Fruit fly (Drosophila melanogaster): ENCODE data around the gene msl-1.
A peak's percentile ranks its signal among the peaks of the same experiment; 100 is the strongest.

msl-1 gene

DNA sequence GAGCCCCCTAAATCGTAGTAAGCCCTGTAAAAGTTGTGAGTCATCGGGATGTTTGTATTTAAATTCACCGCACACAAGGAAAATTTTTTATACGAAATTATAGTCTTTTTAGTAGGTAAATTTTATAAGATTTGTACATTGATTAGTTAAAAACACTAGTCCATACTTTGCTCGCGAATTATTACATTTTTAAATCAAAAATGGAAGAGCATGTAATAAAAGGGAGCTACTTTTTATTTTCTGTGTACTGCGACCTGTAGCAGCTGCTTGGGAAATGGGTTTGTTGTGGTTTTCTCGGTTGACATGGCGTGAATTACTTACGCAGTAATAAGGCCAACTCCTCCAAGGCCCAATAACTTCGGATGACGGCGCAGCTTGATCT lies 6.1 kb upstream of the msl-1 start (continued):
- TF ChIP-seq Hsf (GFP tag; optimal IDR thresholded peaks at IDR 0.05) (peak; percentile 31), tgo (GFP tag; IDR thresholded peaks at IDR 0.05) (peak; percentile 53; the same call in 2 of the 3 replicates), schlank (tag; optimal IDR thresholded peaks at IDR 0.05) (no peak), HLH4C (GFP tag; IDR thresholded peaks at IDR 0.05; ENCODE audit: partially characterized antibody) (no peak), Ssrp (tag; optimal IDR thresholded peaks at IDR 0.05) (peak; percentile 22), CG8765 (GFP tag; IDR thresholded peaks at IDR 0.05) (no peak), BEAF-32 (GFP tag; optimal IDR thresholded peaks at IDR 0.05) (no peak), tin (GFP tag; optimal IDR thresholded peaks at IDR 0.05) (no peak), CG13424 (tag; optimal IDR thresholded peaks at IDR 0.05) (peak; percentile 46), CG4820 (GFP tag; optimal IDR thresholded peaks at IDR 0.05) (peak; percentile 20), phol (tag; optimal IDR thresholded peaks at IDR 0.05) (peak; percentile 19), CG7271 (tag; optimal IDR thresholded peaks at IDR 0.05) (no peak), Med (GFP tag) (peak; percentile 88), CG8281 (tag; optimal IDR thresholded peaks at IDR 0.05) (no peak), CG6689 (GFP tag; IDR thresholded peaks at IDR 0.05) (peak; percentile 50), stc (GFP tag; IDR thresholded peaks at IDR 0.05) (no peak), Abd-B (GFP tag; optimal IDR thresholded peaks at IDR 0.05) (no peak), ATbp (GFP tag; optimal IDR thresholded peaks at IDR 0.05) (peak; percentile 43), klu (GFP tag; IDR thresholded peaks at IDR 0.05) (no peak), CG18011 (GFP tag; optimal IDR thresholded peaks at IDR 0.05) (no peak), CG11456 (GFP tag; IDR thresholded peaks at IDR 0.05) (0 out of 3 replicates have a peak, but pooled peaks have one; percentile 34), gsb (GFP tag; IDR thresholded peaks at IDR 0.05) (no peak), danr (GFP tag; IDR thresholded peaks at IDR 0.05) (no peak), dimm (GFP tag; IDR thresholded peaks at IDR 0.05) (no peak), Camta (GFP tag; optimal IDR thresholded peaks at IDR 0.05) (peak; percentile 13), CG15696 (tag; optimal IDR thresholded peaks at IDR 0.05) (no peak), Pdp1 (GFP tag; optimal IDR thresholded peaks at IDR 0.05) (no peak), C15 (GFP tag; IDR thresholded peaks at IDR 0.05) (no peak), peb (GFP tag; IDR thresholded peaks at IDR 0.05) (no peak), CG11504 (tag; optimal IDR thresholded peaks at IDR 0.05) (peak; percentile 61), Adf1 (GFP tag; IDR thresholded peaks at IDR 0.05) (0 out of 2 replicates have a peak, but pooled peaks have one; percentile 4), Xrp1 (GFP tag; IDR thresholded peaks at IDR 0.05) (peak; percentile 55), Lhr (GFP tag; optimal IDR thresholded peaks at IDR 0.05) (no peak), Oaz (GFP tag; IDR thresholded peaks at IDR 0.05) (peak; percentile 49; the same call in 1 of the 2 replicates), ftz-f1 (GFP tag; optimal IDR thresholded peaks at IDR 0.05) (no peak), HLH3B (GFP tag; IDR thresholded peaks at IDR 0.05) (0 out of 2 replicates have a peak, but pooled peaks have one; percentile 19), fu2 (GFP tag; optimal IDR thresholded peaks at IDR 0.05) (no peak), CG4617 (GFP tag; optimal IDR thresholded peaks at IDR 0.05; ENCODE audit: borderline replicate concordance) (no peak), scrt (GFP tag; optimal IDR thresholded peaks at IDR 0.05) (no peak), dmrt11E (tag; optimal IDR thresholded peaks at IDR 0.05) (peak; percentile 18), CG10209 (GFP tag; optimal IDR thresholded peaks at IDR 0.05) (peak; percentile 4), CG12391 (tag; optimal IDR thresholded peaks at IDR 0.05) (peak; percentile 40), nom (GFP tag; optimal IDR thresholded peaks at IDR 0.05) (no peak), eyg (GFP tag; optimal IDR thresholded peaks at IDR 0.05) (no peak), Drgx (GFP tag; IDR thresholded peaks at IDR 0.05) (peak; percentile 18; the same call in 1 of the 2 replicates), CG4707 (GFP tag; optimal IDR thresholded peaks at IDR 0.05) (no peak), chm (GFP tag; IDR thresholded peaks at IDR 0.05) (no peak), Usf (GFP tag; optimal IDR thresholded peaks at IDR 0.05) (no peak), ap (GFP tag; IDR thresholded peaks at IDR 0.05) (no peak), lmd (GFP tag; IDR thresholded peaks at IDR 0.05) (0 out of 2 replicates have a peak, but pooled peaks have one; percentile 36), p53 (GFP tag; optimal IDR thresholded peaks at IDR 0.05) (no peak)
